Fruit fly (Drosophila melanogaster): ENCODE results near the gene TrpRS-m.

The TrpRS-m gene

DNA sequence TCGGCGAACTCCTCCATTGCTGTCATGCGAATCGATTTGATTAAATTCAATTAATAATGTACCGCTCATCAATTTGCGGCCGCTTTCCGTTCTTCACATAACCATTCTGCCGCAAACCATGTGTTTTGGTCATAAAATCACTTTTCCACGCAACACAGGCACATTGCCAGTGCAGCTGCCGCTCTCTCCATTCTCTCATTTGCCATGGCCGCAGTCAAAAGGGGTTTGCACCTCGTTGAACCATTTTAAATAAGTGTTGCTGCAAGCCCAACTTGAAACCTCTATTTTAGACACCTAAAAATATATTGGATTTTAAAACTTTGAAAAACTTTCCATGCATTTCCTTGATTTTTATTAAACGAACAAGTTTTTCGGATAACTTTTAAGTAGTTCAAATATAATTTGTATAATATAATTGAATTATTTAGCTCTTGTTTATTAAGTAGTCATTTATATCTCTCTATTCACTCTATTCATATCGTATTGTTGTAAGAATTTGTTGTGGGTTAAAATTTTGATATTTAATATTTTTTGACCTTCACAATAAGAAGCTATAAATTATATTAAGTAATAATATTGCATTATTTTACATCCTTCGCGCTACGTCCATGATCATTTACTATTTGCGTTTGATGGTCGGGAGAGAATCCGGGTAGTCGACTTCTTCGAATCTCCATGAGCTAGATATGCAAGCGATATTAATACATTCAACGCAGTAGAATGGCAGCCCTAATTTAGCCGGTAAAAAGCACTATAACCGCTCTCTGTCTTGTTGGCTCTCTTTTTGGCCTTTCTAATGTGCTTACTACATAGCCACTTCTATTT, 7.3 kb downstream of the TrpRS-m start, which contains the start of gene CG5535 (continued):
- peak; percentile 76 for TF ChIP-seq CG14441 (GFP tag; IDR thresholded peaks at IDR 0.05)
- TF ChIP-seq pita (GFP tag; optimal IDR thresholded peaks at IDR 0.05), result no peak
- peak; percentile 28; the same call in 2 of the 3 replicates for TF ChIP-seq Optix (GFP tag; IDR thresholded peaks at IDR 0.05)
- no peak for TF ChIP-seq Hr39 (optimal IDR thresholded peaks at IDR 0.05)
- peak; percentile 87 for TF ChIP-seq Ssrp (tag; optimal IDR thresholded peaks at IDR 0.05)
- TF ChIP-seq ATbp (GFP tag; optimal IDR thresholded peaks at IDR 0.05), result peak; percentile 51
- peak; percentile 35; the same call in 1 of the 3 replicates for TF ChIP-seq H15 (GFP tag; IDR thresholded peaks at IDR 0.05)
- TF ChIP-seq CrebB (tag; optimal IDR thresholded peaks at IDR 0.05), result no peak
- peak; percentile 69 for TF ChIP-seq Asciz (GFP tag; optimal IDR thresholded peaks at IDR 0.05)
- peak; percentile 12 for TF ChIP-seq pum (GFP tag; optimal IDR thresholded peaks at IDR 0.05)
- TF ChIP-seq dimm (GFP tag; IDR thresholded peaks at IDR 0.05), result no peak
- no peak for TF ChIP-seq zf30C (GFP tag; optimal IDR thresholded peaks at IDR 0.05)
- TF ChIP-seq pan (optimal IDR thresholded peaks at IDR 0.05), result no peak
- peak in 1 of 2 experiments; percentile 61 for TF ChIP-seq pan (GFP tag; optimal IDR thresholded peaks at IDR 0.05 in 1 of 2, IDR thresholded peaks at IDR 0.05 in 1 of 2)
- TF ChIP-seq CG9215 (GFP tag; IDR thresholded peaks at IDR 0.05), result peak; percentile 58
- peak; percentile 35; the same call in 1 of the 3 replicates for TF ChIP-seq CG6175 (GFP tag; IDR thresholded peaks at IDR 0.05)
- TF ChIP-seq CG15479 (GFP tag; optimal IDR thresholded peaks at IDR 0.05), result no peak
- TF ChIP-seq lola (GFP tag; optimal IDR thresholded peaks at IDR 0.05), result peak in 1 of 3 experiments; percentile 92
- TF ChIP-seq sr (GFP tag; IDR thresholded peaks at IDR 0.05), result no peak
- TF ChIP-seq CG6272 (GFP tag; IDR thresholded peaks at IDR 0.05), result peak; percentile 55
- TF ChIP-seq Fer2 (tag; optimal IDR thresholded peaks at IDR 0.05), result peak; percentile 17
- peak; percentile 47 for TF ChIP-seq ERR (GFP tag; optimal IDR thresholded peaks at IDR 0.05)
- TF ChIP-seq ftz-f1 (GFP tag; optimal IDR thresholded peaks at IDR 0.05), result no peak
- TF ChIP-seq cwo (GFP tag; optimal IDR thresholded peaks at IDR 0.05), result peak; percentile 69
- TF ChIP-seq CG3407 (GFP tag; optimal IDR thresholded peaks at IDR 0.05), result peak; percentile 40
- peak; percentile 41 for TF ChIP-seq bab2 (GFP tag; optimal IDR thresholded peaks at IDR 0.05)
- TF ChIP-seq crol (GFP tag; IDR thresholded peaks at IDR 0.05), result peak; percentile 46
- peak; percentile 21 for TF ChIP-seq slp2 (GFP tag; optimal IDR thresholded peaks at IDR 0.05)
- TF ChIP-seq CkIIα-i1 (GFP tag; IDR thresholded peaks at IDR 0.05), result no peak
- no peak for TF ChIP-seq z (GFP tag; IDR thresholded peaks at IDR 0.05)
- TF ChIP-seq Jarid2 (GFP tag; optimal IDR thresholded peaks at IDR 0.05), result peak; percentile 35
- no peak for TF ChIP-seq tna (GFP tag; IDR thresholded peaks at IDR 0.05; ENCODE audit: partially characterized antibody)
- peak; percentile 17 for TF ChIP-seq Atf-2 (GFP tag; optimal IDR thresholded peaks at IDR 0.05)
- TF ChIP-seq CG14965 (GFP tag; optimal IDR thresholded peaks at IDR 0.05; ENCODE audit: borderline replicate concordance), result no peak
- TF ChIP-seq CG2889 (GFP tag; IDR thresholded peaks at IDR 0.05), result 0 out of 3 replicates have a peak, but pooled peaks have one; percentile 23
- peak; percentile 59 for TF ChIP-seq MTF-1 (GFP tag; optimal IDR thresholded peaks at IDR 0.05; ENCODE audit: borderline replicate concordance)
- no peak for TF ChIP-seq CG31388 (GFP tag; optimal IDR thresholded peaks at IDR 0.05)
- TF ChIP-seq CoRest (tag; optimal IDR thresholded peaks at IDR 0.05), result peak; percentile 93
- TF ChIP-seq ci (GFP tag; IDR thresholded peaks at IDR 0.05), result peak; percentile 93
- peak; percentile 52 for TF ChIP-seq klu (GFP tag; IDR thresholded peaks at IDR 0.05)
- TF ChIP-seq CG7839 (tag; optimal IDR thresholded peaks at IDR 0.05), result peak; percentile 90
- peak; percentile 42 for TF ChIP-seq pnt (GFP tag; optimal IDR thresholded peaks at IDR 0.05)
- peak; percentile 48 for TF ChIP-seq Max (GFP tag; optimal IDR thresholded peaks at IDR 0.05)
- TF ChIP-seq CG9727 (GFP tag; optimal IDR thresholded peaks at IDR 0.05), result peak; percentile 91
- TF ChIP-seq CG1832 (GFP tag; optimal IDR thresholded peaks at IDR 0.05), result no peak
- no peak for TF ChIP-seq prd (optimal IDR thresholded peaks at IDR 0.05)
- TF ChIP-seq prd (GFP tag; IDR thresholded peaks at IDR 0.05), result peak; percentile 62
- no peak for TF ChIP-seq CHES-1-like (GFP tag; optimal IDR thresholded peaks at IDR 0.05)
- TF ChIP-seq p53 (GFP tag; optimal IDR thresholded peaks at IDR 0.05), result no peak
- TF ChIP-seq dpn (GFP tag; optimal IDR thresholded peaks at IDR 0.05), result peak; percentile 20 to 75
